Worm (Caenorhabditis elegans): Measurements from ENCODE around the gene pes-4.

ce11 chrIII:1249111-1249583, 19.1 kb upstream of the pes-4 start, which contains the start of the genes fbxa-76 and fbxa-77:
- TF ChIP-seq klf-2 (GFP tag; conservative IDR thresholded peaks at IDR 0.05) = no peak
- TF ChIP-seq ref-1 (GFP tag; conservative IDR thresholded peaks at IDR 0.05) = no peak
- no peak for TF ChIP-seq flt-1 (GFP tag; IDR thresholded peaks at IDR 0.05)
- no peak for TF ChIP-seq med-1 (GFP tag; optimal IDR thresholded peaks at IDR 0.05; ENCODE audit: insufficient read depth)
- no peak for TF ChIP-seq tab-1 (GFP tag; IDR thresholded peaks at IDR 0.05)
- no peak for TF ChIP-seq cog-1 (tag; optimal IDR thresholded peaks at IDR 0.05)
- no peak for TF ChIP-seq T22C8.4 (GFP tag; IDR thresholded peaks at IDR 0.05)
- TF ChIP-seq ztf-29 (GFP tag; IDR thresholded peaks at IDR 0.05) = no peak
- no peak for TF ChIP-seq ztf-23 (GFP tag; IDR thresholded peaks at IDR 0.05)

All from whole organism, midembryonic.